Fruit fly (Drosophila melanogaster): Measurements from ENCODE around the gene CG9801.

dm6 chr3R:8785451-8785850 is 38.0 kb upstream of the CG9801 start:
- TF ChIP-seq psq (optimal IDR thresholded peaks at IDR 0.05) (no peak), Dll (optimal IDR thresholded peaks at IDR 0.05) (no peak), CG8478 (optimal IDR thresholded peaks at IDR 0.05) (no peak), EcR (GFP tag; optimal IDR thresholded peaks at IDR 0.05) (no peak), pan (optimal IDR thresholded peaks at IDR 0.05) (no peak)

Measured in whole organism.